Fruit fly (Drosophila melanogaster): ENCODE data around the gene tos.
A peak's percentile ranks its signal among the peaks of the same experiment; 100 is the strongest.

The tos gene

DNA sequence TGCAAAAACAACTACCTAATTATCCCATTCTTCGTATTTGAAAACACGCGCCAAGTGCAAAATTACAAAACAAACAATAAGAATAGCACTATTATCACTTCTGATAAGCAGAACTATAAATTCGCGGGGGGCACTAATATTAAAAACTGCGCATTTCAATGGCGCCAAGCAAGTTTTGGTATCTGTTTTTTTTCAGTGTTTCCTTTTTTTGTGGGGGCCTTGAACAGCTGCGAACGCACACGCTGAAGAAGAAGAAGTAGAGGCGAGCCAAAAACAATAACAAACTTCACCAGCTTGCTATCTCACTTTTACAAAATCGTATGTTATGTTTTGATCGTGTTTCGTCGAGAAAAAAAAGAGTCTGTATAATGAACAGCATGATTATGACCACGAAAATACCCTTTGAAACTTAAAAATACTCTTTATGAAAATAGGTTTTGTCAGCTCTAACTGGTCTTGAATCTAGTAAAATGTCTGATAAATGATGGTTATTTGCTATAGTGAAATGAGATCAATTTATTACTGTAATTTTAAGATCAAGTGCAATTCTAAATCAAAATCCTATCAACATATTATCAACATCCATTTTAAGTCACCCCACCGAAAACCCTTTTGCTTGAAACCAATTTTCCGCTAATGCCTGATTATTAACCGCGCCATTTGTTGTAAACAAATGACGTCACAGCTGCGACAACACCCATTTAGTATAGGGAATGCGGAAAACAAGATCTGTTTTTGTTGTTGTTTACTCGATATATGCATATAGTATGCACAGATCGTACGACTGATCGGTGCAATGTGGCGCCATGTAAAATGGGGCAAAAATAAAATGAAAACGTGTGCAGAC, 12.2 kb upstream of the tos start (continued):
- TF ChIP-seq hb (GFP tag; IDR thresholded peaks at IDR 0.05; ENCODE audit: partially characterized antibody): no peak
- TF ChIP-seq sisA (GFP tag; IDR thresholded peaks at IDR 0.05): peak; percentile 54; the same call in 1 of the 2 replicates
- peak; percentile 49 for TF ChIP-seq CG5953 (GFP tag; IDR thresholded peaks at IDR 0.05)
- TF ChIP-seq CG18011 (GFP tag; optimal IDR thresholded peaks at IDR 0.05): peak; percentile 44
- peak; percentile 44 for TF ChIP-seq Nf-YC (tag; optimal IDR thresholded peaks at IDR 0.05)
- TF ChIP-seq CG3407 (GFP tag; optimal IDR thresholded peaks at IDR 0.05): peak; percentile 17
- TF ChIP-seq Fer2 (tag; optimal IDR thresholded peaks at IDR 0.05): no peak
- TF ChIP-seq p53 (GFP tag; optimal IDR thresholded peaks at IDR 0.05): no peak
- TF ChIP-seq Hr78 (GFP tag; optimal IDR thresholded peaks at IDR 0.05): no peak
- peak; percentile 46; the same call in 1 of the 2 replicates for TF ChIP-seq CG11696 (GFP tag; IDR thresholded peaks at IDR 0.05)
- peak; percentile 34 for TF ChIP-seq nerfin-1 (tag; optimal IDR thresholded peaks at IDR 0.05)
- peak; percentile 10 for TF ChIP-seq Hand (GFP tag; optimal IDR thresholded peaks at IDR 0.05)
- no peak for TF ChIP-seq CG17568 (GFP tag; optimal IDR thresholded peaks at IDR 0.05)
- TF ChIP-seq Abd-B (GFP tag; optimal IDR thresholded peaks at IDR 0.05): no peak
- TF ChIP-seq zfh1 (GFP tag; IDR thresholded peaks at IDR 0.05): peak; percentile 59; the same call in 1 of the 3 replicates
- peak; percentile 63 for TF ChIP-seq Hmr (GFP tag; optimal IDR thresholded peaks at IDR 0.05)
- no peak for TF ChIP-seq tll (GFP tag; optimal IDR thresholded peaks at IDR 0.05)
- peak; percentile 49 for TF ChIP-seq CG14710 (tag; optimal IDR thresholded peaks at IDR 0.05)
- peak; percentile 62; the same call in 1 of the 2 replicates for TF ChIP-seq CG31441 (GFP tag; IDR thresholded peaks at IDR 0.05)
- TF ChIP-seq wor (GFP tag; IDR thresholded peaks at IDR 0.05): no peak
- peak; percentile 41 for TF ChIP-seq NK7.1 (GFP tag; optimal IDR thresholded peaks at IDR 0.05)
- peak; percentile 27 for TF ChIP-seq BtbVII (GFP tag; optimal IDR thresholded peaks at IDR 0.05)
- no peak for TF ChIP-seq CG15696 (tag; optimal IDR thresholded peaks at IDR 0.05)
- TF ChIP-seq dati (GFP tag; IDR thresholded peaks at IDR 0.05): no peak
- TF ChIP-seq CG16813 (GFP tag; IDR thresholded peaks at IDR 0.05; ENCODE audit: partially characterized antibody): no peak
- TF ChIP-seq CG2712 (tag; optimal IDR thresholded peaks at IDR 0.05): peak; percentile 56
- no peak for TF ChIP-seq CG3726 (GFP tag; IDR thresholded peaks at IDR 0.05)
- no peak for TF ChIP-seq Sry-β (GFP tag; optimal IDR thresholded peaks at IDR 0.05)
- TF ChIP-seq sima (GFP tag; optimal IDR thresholded peaks at IDR 0.05): no peak
- no peak for TF ChIP-seq unc-4 (GFP tag; IDR thresholded peaks at IDR 0.05; ENCODE audit: partially characterized antibody)
- TF ChIP-seq CG6254 (GFP tag; optimal IDR thresholded peaks at IDR 0.05): peak; percentile 47
- peak; percentile 51 for TF ChIP-seq CG1233 (GFP tag; optimal IDR thresholded peaks at IDR 0.05)
- TF ChIP-seq stc (GFP tag; IDR thresholded peaks at IDR 0.05): peak; percentile 33
- TF ChIP-seq Ada2b (GFP tag; IDR thresholded peaks at IDR 0.05): peak; percentile 67; the same call in 1 of the 2 replicates
- TF ChIP-seq Dad (GFP tag; optimal IDR thresholded peaks at IDR 0.05): peak; percentile 49
- peak; percentile 3 for TF ChIP-seq Nf-YB (GFP tag; optimal IDR thresholded peaks at IDR 0.05)
- TF ChIP-seq Xrp1 (GFP tag; IDR thresholded peaks at IDR 0.05): peak; percentile 80
- TF ChIP-seq lilli (GFP tag; optimal IDR thresholded peaks at IDR 0.05): peak; percentile 79
- peak; percentile 100 for TF ChIP-seq sug (tag; optimal IDR thresholded peaks at IDR 0.05)
- peak; percentile 60 for TF ChIP-seq MBD-R2 (GFP tag; IDR thresholded peaks at IDR 0.05)
- peak; percentile 67 for TF ChIP-seq psq (GFP tag; optimal IDR thresholded peaks at IDR 0.05)
- TF ChIP-seq CG8359 (GFP tag; optimal IDR thresholded peaks at IDR 0.05; ENCODE audit: borderline replicate concordance): no peak
- TF ChIP-seq CG2889 (GFP tag; IDR thresholded peaks at IDR 0.05): peak; percentile 63; the same call in 1 of the 3 replicates
- 0 out of 2 replicates have a peak, but pooled peaks have one; percentile 21 for TF ChIP-seq gt (GFP tag; IDR thresholded peaks at IDR 0.05)
- no peak for TF ChIP-seq CG30020 (tag; optimal IDR thresholded peaks at IDR 0.05)
- TF ChIP-seq nau (GFP tag; optimal IDR thresholded peaks at IDR 0.05): no peak
- TF ChIP-seq Sry-δ (GFP tag; optimal IDR thresholded peaks at IDR 0.05): peak; percentile 33

Measured in whole organism, embryonic.